Fruit fly (Drosophila melanogaster): ENCODE measurements around the gene CG1275.

The CG1275 gene

dm6 chr3L:2257412-2257862 is at the start of gene CG1275, which contains the start of gene Elp5:
TSS of gene CG1275 (minus strand) at chr3L:2257423.
TSS of gene Elp5 (plus strand) at chr3L:2257456.
- TF ChIP-seq cnc (optimal IDR thresholded peaks at IDR 0.05) (no peak), kay (GFP tag; ENCODE audit: borderline replicate concordance) (no peak), Clk (GFP tag; optimal IDR thresholded peaks at IDR 0.05) (peak; percentile 94), Crg-1 (GFP tag; optimal IDR thresholded peaks at IDR 0.05) (peak; percentile 98), CG33017 (tag; optimal IDR thresholded peaks at IDR 0.05) (peak; percentile 98), CG11617 (GFP tag; optimal IDR thresholded peaks at IDR 0.05) (peak; percentile 97), ovo (GFP tag; optimal IDR thresholded peaks at IDR 0.05) (peak; percentile 97), bab1 (GFP tag; optimal IDR thresholded peaks at IDR 0.05) (peak; percentile 100), tj (GFP tag; optimal IDR thresholded peaks at IDR 0.05) (peak; percentile 93), CG7045 (GFP tag; optimal IDR thresholded peaks at IDR 0.05) (peak; percentile 96), CG7101 (tag; optimal IDR thresholded peaks at IDR 0.05) (peak; percentile 99), CG12768 (GFP tag; optimal IDR thresholded peaks at IDR 0.05) (peak; percentile 95), toe (GFP tag; optimal IDR thresholded peaks at IDR 0.05) (peak; percentile 98), CG1620 (GFP tag; optimal IDR thresholded peaks at IDR 0.05) (peak; percentile 99), Hr96 (GFP tag; optimal IDR thresholded peaks at IDR 0.05) (peak; percentile 94), CG14711 (tag; optimal IDR thresholded peaks at IDR 0.05) (peak; percentile 93), cic (GFP tag; optimal IDR thresholded peaks at IDR 0.05) (peak; percentile 90), pad (GFP tag; optimal IDR thresholded peaks at IDR 0.05) (peak; percentile 87), Mnt (GFP tag; optimal IDR thresholded peaks at IDR 0.05) (peak; percentile 93), CG5204 (GFP tag; optimal IDR thresholded peaks at IDR 0.05) (peak; percentile 97)

- TF ChIP-seq tj (GFP tag; optimal IDR thresholded peaks at IDR 0.05) (no peak), Clk (GFP tag; optimal IDR thresholded peaks at IDR 0.05) (no peak), Mnt (GFP tag; optimal IDR thresholded peaks at IDR 0.05) (no peak), pad (GFP tag; optimal IDR thresholded peaks at IDR 0.05) (no peak), Hr96 (GFP tag; optimal IDR thresholded peaks at IDR 0.05) (no peak)
Observed at dm6 chr3L:2282506-2282905, 25.3 kb upstream of the CG1275 start, which contains the start of gene MsR2. TSS of gene MsR2 (plus strand) at chr3L:2282883.

DNA sequence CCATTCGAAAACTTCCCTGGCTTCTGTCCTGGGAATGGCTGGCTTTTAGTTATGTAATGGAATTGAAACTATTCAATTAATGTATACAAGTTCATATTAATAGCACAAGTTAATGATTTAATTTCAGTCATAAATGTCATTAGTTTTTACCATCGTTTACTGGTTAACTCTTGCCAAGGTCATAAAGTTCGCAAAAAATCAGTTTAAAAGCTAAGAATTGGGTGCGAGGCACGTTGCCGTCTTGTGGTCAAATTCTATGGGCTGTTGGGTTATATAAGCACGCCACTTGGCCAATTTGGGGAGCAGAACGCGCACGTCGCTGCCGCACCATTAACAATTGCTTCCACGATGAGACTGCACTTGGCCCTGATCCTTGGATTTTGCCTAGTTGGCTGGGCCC is 19.0 kb upstream of the CG1275 start, which contains the start of gene yellow-g2:
Gene yellow-g2, plus strand, starts transcription at position 301 of the 400 bp plus-strand sequence.
- TF ChIP-seq CG7101 (tag; optimal IDR thresholded peaks at IDR 0.05) = no peak
- TF ChIP-seq cnc (optimal IDR thresholded peaks at IDR 0.05) = no peak
- no peak for TF ChIP-seq toe (GFP tag; optimal IDR thresholded peaks at IDR 0.05)
- TF ChIP-seq cic (GFP tag; optimal IDR thresholded peaks at IDR 0.05) = no peak
- no peak for TF ChIP-seq Clk (GFP tag; optimal IDR thresholded peaks at IDR 0.05)
- no peak for TF ChIP-seq CG1620 (GFP tag; optimal IDR thresholded peaks at IDR 0.05)
- no peak for TF ChIP-seq tj (GFP tag; optimal IDR thresholded peaks at IDR 0.05)
- TF ChIP-seq pad (GFP tag; optimal IDR thresholded peaks at IDR 0.05) = no peak
- TF ChIP-seq Crg-1 (GFP tag; optimal IDR thresholded peaks at IDR 0.05) = no peak
- no peak for TF ChIP-seq CG33017 (tag; optimal IDR thresholded peaks at IDR 0.05)
- TF ChIP-seq kay (GFP tag; ENCODE audit: borderline replicate concordance) = no peak
- no peak for TF ChIP-seq CG11617 (GFP tag; optimal IDR thresholded peaks at IDR 0.05)
- TF ChIP-seq CG5204 (GFP tag; optimal IDR thresholded peaks at IDR 0.05) = no peak
- TF ChIP-seq ovo (GFP tag; optimal IDR thresholded peaks at IDR 0.05) = no peak

dm6 chr3L:2273392-2273791 is 16.2 kb upstream of the CG1275 start:
- TF ChIP-seq cic (GFP tag; optimal IDR thresholded peaks at IDR 0.05) = no peak
- TF ChIP-seq bab1 (GFP tag; optimal IDR thresholded peaks at IDR 0.05) = no peak
- no peak for TF ChIP-seq CG1620 (GFP tag; optimal IDR thresholded peaks at IDR 0.05)
- no peak for TF ChIP-seq Crg-1 (GFP tag; optimal IDR thresholded peaks at IDR 0.05)
- no peak for TF ChIP-seq Clk (GFP tag; optimal IDR thresholded peaks at IDR 0.05)

dm6 chr3L:2272669-2273068 is 15.4 kb upstream of the CG1275 start, which contains the start of gene yellow-g:
TSS of gene yellow-g (minus strand) at chr3L:2272769.
- TF ChIP-seq bab1 (GFP tag; optimal IDR thresholded peaks at IDR 0.05) = no peak
- TF ChIP-seq pad (GFP tag; optimal IDR thresholded peaks at IDR 0.05) = no peak
- no peak for TF ChIP-seq CG14711 (tag; optimal IDR thresholded peaks at IDR 0.05)
- no peak for TF ChIP-seq CG11617 (GFP tag; optimal IDR thresholded peaks at IDR 0.05)
- no peak for TF ChIP-seq CG5204 (GFP tag; optimal IDR thresholded peaks at IDR 0.05)
- no peak for TF ChIP-seq cnc (optimal IDR thresholded peaks at IDR 0.05)
- TF ChIP-seq tj (GFP tag; optimal IDR thresholded peaks at IDR 0.05) = no peak
- TF ChIP-seq CG7101 (tag; optimal IDR thresholded peaks at IDR 0.05) = no peak
- TF ChIP-seq CG1620 (GFP tag; optimal IDR thresholded peaks at IDR 0.05) = no peak

- no peak for TF ChIP-seq CG12768 (GFP tag; optimal IDR thresholded peaks at IDR 0.05)
- no peak for TF ChIP-seq pad (GFP tag; optimal IDR thresholded peaks at IDR 0.05)
- TF ChIP-seq toe (GFP tag; optimal IDR thresholded peaks at IDR 0.05) = no peak
- TF ChIP-seq bab1 (GFP tag; optimal IDR thresholded peaks at IDR 0.05) = no peak
- no peak for TF ChIP-seq Crg-1 (GFP tag; optimal IDR thresholded peaks at IDR 0.05)
Observed at dm6 chr3L:2268525-2268924, 11.3 kb upstream of the CG1275 start, which contains the start of gene CG32302. TSS of gene CG32302 (plus strand) at chr3L:2268825.

- TF ChIP-seq cnc (optimal IDR thresholded peaks at IDR 0.05) (no peak), Mnt (GFP tag; optimal IDR thresholded peaks at IDR 0.05) (no peak), CG11617 (GFP tag; optimal IDR thresholded peaks at IDR 0.05) (no peak), cic (GFP tag; optimal IDR thresholded peaks at IDR 0.05) (no peak), tj (GFP tag; optimal IDR thresholded peaks at IDR 0.05) (no peak), toe (GFP tag; optimal IDR thresholded peaks at IDR 0.05) (no peak), CG12768 (GFP tag; optimal IDR thresholded peaks at IDR 0.05) (no peak), kay (GFP tag; ENCODE audit: borderline replicate concordance) (no peak), bab1 (GFP tag; optimal IDR thresholded peaks at IDR 0.05) (no peak), CG5204 (GFP tag; optimal IDR thresholded peaks at IDR 0.05) (no peak), Hr96 (GFP tag; optimal IDR thresholded peaks at IDR 0.05) (no peak), CG1620 (GFP tag; optimal IDR thresholded peaks at IDR 0.05) (no peak), CG14711 (tag; optimal IDR thresholded peaks at IDR 0.05) (no peak), pad (GFP tag; optimal IDR thresholded peaks at IDR 0.05) (no peak), ovo (GFP tag; optimal IDR thresholded peaks at IDR 0.05) (no peak), CG33017 (tag; optimal IDR thresholded peaks at IDR 0.05) (no peak), Clk (GFP tag; optimal IDR thresholded peaks at IDR 0.05) (no peak), Crg-1 (GFP tag; optimal IDR thresholded peaks at IDR 0.05) (no peak), CG7101 (tag; optimal IDR thresholded peaks at IDR 0.05) (no peak)
Observed at dm6 chr3L:2267558-2267957, 10.3 kb upstream of the CG1275 start, which contains the start of gene obst-I. TSS of gene obst-I (plus strand) at chr3L:2267858.

All from whole organism, adult.